Fruit fly (Drosophila melanogaster) whole organism, embryonic: ENCODE measurements around the gene CG14000.

ENCODE experiments used
- Awh ChIP-seq: fragments of 200-800 bp; sonication (Bioruptor generic); IDR thresholded peaks from 2 replicates; pipeline ENCODE4, ENCODE4 v1.3.6; 2022; ENCODE audit warnings: missing biosample characterization, missing genetic modification characterization
- BEAF-32 ChIP-seq: fragments of 200-800 bp; sonication (Bioruptor generic); optimal IDR thresholded peaks from 3 replicates; lab custom pipeline; 2017; ENCODE audit warnings: missing biosample characterization, missing genetic modification characterization, mild to moderate bottlenecking, moderate library complexity, missing genetic modification reagents
- CG10543 ChIP-seq: fragments of 200-800 bp; sonication (Bioruptor generic); optimal IDR thresholded peaks from 3 replicates; lab custom pipeline; 2017; ENCODE audit warnings: missing biosample characterization, mild to moderate bottlenecking, missing genetic modification characterization, moderate library complexity
- CG11085 ChIP-seq: fragments of 200-800 bp; sonication (Bioruptor generic); IDR thresholded peaks from 2 replicates; pipeline ENCODE4 v1.3.6; 2022; ENCODE audit warnings: missing biosample characterization, missing genetic modification characterization
- CG12769 ChIP-seq: fragments of 200-800 bp; sonication (Bioruptor generic); optimal IDR thresholded peaks from 2 replicates; lab custom pipeline; 2019; ENCODE audit warnings: missing biosample characterization, mild to moderate bottlenecking, missing genetic modification characterization, moderate library complexity
- CG14014 ChIP-seq: fragments of 200-800 bp; sonication (Bioruptor generic); IDR thresholded peaks from 2 replicates; pipeline ENCODE4 v1.3.6; 2022; ENCODE audit warnings: missing biosample characterization, missing genetic modification characterization
- CG15696 ChIP-seq: fragments of 200-800 bp; sonication (Bioruptor generic); optimal IDR thresholded peaks from 2 replicates; lab custom pipeline; 2019; ENCODE audit warnings: missing biosample characterization, mild to moderate bottlenecking, missing genetic modification characterization, moderate library complexity
- CG17912 ChIP-seq: fragments of 200-800 bp; sonication (Bioruptor generic); optimal IDR thresholded peaks from 2 replicates; lab custom pipeline; 2018; ENCODE audit warnings: missing biosample characterization, mild to moderate bottlenecking, missing genetic modification characterization
- CG1792 ChIP-seq: fragments of 200-800 bp; sonication (Bioruptor generic); optimal IDR thresholded peaks from 2 replicates; lab custom pipeline; 2016; ENCODE audit warnings: missing biosample characterization, missing genetic modification characterization
- CG2199 ChIP-seq: fragments of 200-800 bp; sonication (Bioruptor generic); IDR thresholded peaks from 3 replicates; pipeline ENCODE4 v1.3.6; 2022; ENCODE audit warnings: missing biosample characterization, missing genetic modification characterization
- CG31441 ChIP-seq: fragments of 200-800 bp; sonication (Bioruptor generic); IDR thresholded peaks from 2 replicates; pipeline ENCODE4 v1.3.6; 2022; ENCODE audit warnings: missing biosample characterization, missing genetic modification characterization
- CG7357 ChIP-seq: fragments of 200-800 bp; sonication (Bioruptor generic); IDR thresholded peaks from 3 replicates; pipeline ENCODE4 v1.3.6; 2022; ENCODE audit warnings: missing biosample characterization, missing genetic modification characterization
- CG7839 ChIP-seq: fragments of 200-800 bp; sonication (Bioruptor generic); optimal IDR thresholded peaks from 3 replicates; lab custom pipeline; 2018; ENCODE audit warnings: missing biosample characterization, mild to moderate bottlenecking, missing genetic modification characterization, moderate library complexity
- CG8478 ChIP-seq: fragments of >200 bp; optimal IDR thresholded peaks from 2 replicates; lab custom pipeline; 2018
- CG8765 ChIP-seq: fragments of 200-800 bp; sonication (Bioruptor generic); IDR thresholded peaks from 2 replicates; pipeline ENCODE4 v1.3.6; 2022; ENCODE audit warnings: missing biosample characterization, missing genetic modification characterization
- CoRest ChIP-seq: fragments of 200-800 bp; sonication (Bioruptor generic); optimal IDR thresholded peaks from 3 replicates; lab custom pipeline; 2018; ENCODE audit warnings: missing biosample characterization, mild to moderate bottlenecking, missing genetic modification characterization, moderate library complexity
- D19B ChIP-seq: fragments of 200-800 bp; sonication (Bioruptor generic); optimal IDR thresholded peaks from 2 replicates; lab custom pipeline; 2017; ENCODE audit warnings: missing biosample characterization, mild to moderate bottlenecking, missing genetic modification characterization
- Dll ChIP-seq: fragments of 200-800 bp; sonication (Bioruptor generic); IDR thresholded peaks from 4 replicates; pipeline ENCODE4 v1.3.6; 2022; ENCODE audit warnings: missing biosample characterization, missing genetic modification characterization; ENCODE audit not compliant: partially characterized antibody
- H2.0 ChIP-seq: fragments of 200-800 bp; sonication (Bioruptor generic); IDR thresholded peaks from 2 replicates; pipeline ENCODE4 v1.3.6; 2022; ENCODE audit warnings: missing biosample characterization, missing genetic modification characterization
- HHEX ChIP-seq: fragments of 200-800 bp; sonication (Bioruptor generic); optimal IDR thresholded peaks from 3 replicates; lab custom pipeline; 2017; ENCODE audit warnings: missing biosample characterization, mild to moderate bottlenecking, missing genetic modification characterization, missing genetic modification reagents
- HLH54F ChIP-seq: fragments of 200-800 bp; sonication (Bioruptor generic); optimal IDR thresholded peaks from 3 replicates; lab custom pipeline; 2016; ENCODE audit warnings: missing biosample characterization, missing genetic modification characterization
- Hr78 ChIP-seq, 2 experiments: fragments of 200-800 bp in 1 of 2; fragments of >200 bp in 1 of 2; sonication (Bioruptor generic) in 1 of 2; optimal IDR thresholded peaks; 2 replicates each; lab custom pipeline; 2017 to 2019; ENCODE audit warnings: missing biosample characterization in 2 of 2, missing genetic modification characterization in 2 of 2, mild to moderate bottlenecking in 1 of 2, moderate library complexity in 1 of 2
- Kr ChIP-seq: fragments of 200-800 bp; sonication (Bioruptor generic); optimal IDR thresholded peaks from 2 replicates; lab custom pipeline; 2017; ENCODE audit warnings: missing biosample characterization, mild to moderate bottlenecking, missing genetic modification characterization
- Med ChIP-seq: fragments of 200-800 bp; sonication (Bioruptor generic); peaks from one replicate; lab custom pipeline; 2016; ENCODE audit warnings: missing biosample characterization, missing genetic modification characterization, mild to moderate bottlenecking, inconsistent platforms, moderate library complexity
- Opbp ChIP-seq: fragments of 200-800 bp; sonication (Bioruptor generic); IDR thresholded peaks from 3 replicates; pipeline ENCODE4 v1.3.6; 2022; ENCODE audit warnings: missing biosample characterization, missing genetic modification characterization; ENCODE audit not compliant: partially characterized antibody
- Side ChIP-seq: fragments of 200-800 bp; sonication (Bioruptor generic); optimal IDR thresholded peaks from 2 replicates; lab custom pipeline; 2016; ENCODE audit warnings: missing biosample characterization, missing genetic modification characterization
- Sin3A ChIP-seq: fragments of >200 bp; optimal IDR thresholded peaks from 2 replicates; lab custom pipeline; 2018
- abd-A ChIP-seq: fragments of 200-800 bp; sonication (Bioruptor generic); optimal IDR thresholded peaks from 3 replicates; lab custom pipeline; 2019; ENCODE audit warnings: missing biosample characterization, mild to moderate bottlenecking, missing genetic modification characterization, moderate library complexity
- al ChIP-seq: fragments of 200-800 bp; sonication (Bioruptor generic); IDR thresholded peaks from 2 replicates; pipeline ENCODE4 v1.3.6; 2022; ENCODE audit warnings: missing biosample characterization, missing genetic modification characterization
- bsh ChIP-seq, 2 experiments: fragments of 200-800 bp; sonication (Bioruptor generic); optimal IDR thresholded peaks; 2 replicates each; lab custom pipeline; 2017 to 2018; ENCODE audit warnings: mild to moderate bottlenecking in 2 of 2, missing biosample characterization in 2 of 2, missing genetic modification characterization in 2 of 2, moderate library complexity in 1 of 2
- caup ChIP-seq: fragments of 200-800 bp; sonication (Bioruptor generic); optimal IDR thresholded peaks from 3 replicates; lab custom pipeline; 2017; ENCODE audit warnings: missing biosample characterization, mild to moderate bottlenecking, missing genetic modification characterization, moderate library complexity; ENCODE audit not compliant: severe bottlenecking
- cg ChIP-seq: fragments of 200-800 bp; sonication (Bioruptor generic); optimal IDR thresholded peaks from 3 replicates; lab custom pipeline; 2019; ENCODE audit warnings: missing biosample characterization, mild to moderate bottlenecking, missing genetic modification characterization, moderate library complexity
- chif ChIP-seq, 2 experiments: fragments of 200-800 bp; sonication (Bioruptor generic); optimal IDR thresholded peaks; 3 replicates each; lab custom pipeline; 2016; ENCODE audit warnings: missing biosample characterization in 2 of 2, missing genetic modification characterization in 2 of 2
- da ChIP-seq: fragments of 200-800 bp; sonication (Bioruptor generic); optimal IDR thresholded peaks from 2 replicates; lab custom pipeline; 2016; ENCODE audit warnings: missing biosample characterization, missing genetic modification characterization
- gce ChIP-seq: fragments of 200-800 bp; sonication (Bioruptor generic); IDR thresholded peaks from 3 replicates; pipeline ENCODE4 v1.3.6; 2022; ENCODE audit warnings: missing biosample characterization, missing genetic modification characterization
- grn ChIP-seq: fragments of 200-800 bp; sonication (Bioruptor generic); optimal IDR thresholded peaks from 3 replicates; lab custom pipeline; 2017; ENCODE audit warnings: missing biosample characterization, missing genetic modification characterization
- gro ChIP-seq: fragments of 200-800 bp; sonication (Bioruptor generic); optimal IDR thresholded peaks from 2 replicates; lab custom pipeline; 2016; ENCODE audit warnings: missing biosample characterization, missing genetic modification characterization
- her ChIP-seq: fragments of 200-800 bp; sonication (Bioruptor generic); optimal IDR thresholded peaks from 2 replicates; lab custom pipeline; 2016; ENCODE audit warnings: missing biosample characterization, missing genetic modification characterization
- jigr1 ChIP-seq: fragments of 200-800 bp; sonication (Bioruptor generic); IDR thresholded peaks from 3 replicates; pipeline ENCODE4 v1.3.6; 2022; ENCODE audit warnings: missing biosample characterization, missing genetic modification characterization
- onecut ChIP-seq: fragments of 200-800 bp; sonication (Bioruptor generic); IDR thresholded peaks from 2 replicates; pipeline ENCODE4 v1.3.6; 2022; ENCODE audit warnings: missing biosample characterization, missing genetic modification characterization
- pb ChIP-seq: fragments of 200-800 bp; sonication (Bioruptor generic); optimal IDR thresholded peaks from 3 replicates; lab custom pipeline; 2016; ENCODE audit warnings: missing biosample characterization, missing genetic modification characterization
- pho ChIP-seq: fragments of 200-800 bp; sonication (Bioruptor generic); optimal IDR thresholded peaks from 2 replicates; lab custom pipeline; 2016; ENCODE audit warnings: missing biosample characterization, missing genetic modification characterization
- scrt ChIP-seq: fragments of 200-800 bp; sonication (Bioruptor generic); optimal IDR thresholded peaks from 2 replicates; lab custom pipeline; 2018; ENCODE audit warnings: missing biosample characterization, mild to moderate bottlenecking, missing genetic modification characterization, moderate library complexity
- sd ChIP-seq: fragments of 200-800 bp; sonication (Bioruptor generic); optimal IDR thresholded peaks from 3 replicates; lab custom pipeline; 2018; ENCODE audit warnings: missing biosample characterization, mild to moderate bottlenecking, missing genetic modification characterization, moderate library complexity
- so ChIP-seq: fragments of 200-800 bp; sonication (Bioruptor generic); IDR thresholded peaks from 3 replicates; pipeline ENCODE4 v1.3.6; 2022; ENCODE audit warnings: missing biosample characterization, missing genetic modification characterization
- sug ChIP-seq: fragments of 200-800 bp; optimal IDR thresholded peaks from 2 replicates; lab custom pipeline; 2019; ENCODE audit warnings: missing biosample characterization, mild to moderate bottlenecking, missing genetic modification characterization, moderate library complexity
- vvl ChIP-seq: fragments of 200-800 bp; sonication (Bioruptor generic); IDR thresholded peaks from 2 replicates; pipeline ENCODE4 v1.3.6; 2022; ENCODE audit warnings: missing biosample characterization, missing genetic modification characterization
- zfh1 ChIP-seq: fragments of 200-800 bp; sonication (Bioruptor generic); IDR thresholded peaks from 3 replicates; pipeline ENCODE4 v1.3.6; 2022; ENCODE audit warnings: missing biosample characterization, missing genetic modification characterization

Gene CG14000

DNA sequence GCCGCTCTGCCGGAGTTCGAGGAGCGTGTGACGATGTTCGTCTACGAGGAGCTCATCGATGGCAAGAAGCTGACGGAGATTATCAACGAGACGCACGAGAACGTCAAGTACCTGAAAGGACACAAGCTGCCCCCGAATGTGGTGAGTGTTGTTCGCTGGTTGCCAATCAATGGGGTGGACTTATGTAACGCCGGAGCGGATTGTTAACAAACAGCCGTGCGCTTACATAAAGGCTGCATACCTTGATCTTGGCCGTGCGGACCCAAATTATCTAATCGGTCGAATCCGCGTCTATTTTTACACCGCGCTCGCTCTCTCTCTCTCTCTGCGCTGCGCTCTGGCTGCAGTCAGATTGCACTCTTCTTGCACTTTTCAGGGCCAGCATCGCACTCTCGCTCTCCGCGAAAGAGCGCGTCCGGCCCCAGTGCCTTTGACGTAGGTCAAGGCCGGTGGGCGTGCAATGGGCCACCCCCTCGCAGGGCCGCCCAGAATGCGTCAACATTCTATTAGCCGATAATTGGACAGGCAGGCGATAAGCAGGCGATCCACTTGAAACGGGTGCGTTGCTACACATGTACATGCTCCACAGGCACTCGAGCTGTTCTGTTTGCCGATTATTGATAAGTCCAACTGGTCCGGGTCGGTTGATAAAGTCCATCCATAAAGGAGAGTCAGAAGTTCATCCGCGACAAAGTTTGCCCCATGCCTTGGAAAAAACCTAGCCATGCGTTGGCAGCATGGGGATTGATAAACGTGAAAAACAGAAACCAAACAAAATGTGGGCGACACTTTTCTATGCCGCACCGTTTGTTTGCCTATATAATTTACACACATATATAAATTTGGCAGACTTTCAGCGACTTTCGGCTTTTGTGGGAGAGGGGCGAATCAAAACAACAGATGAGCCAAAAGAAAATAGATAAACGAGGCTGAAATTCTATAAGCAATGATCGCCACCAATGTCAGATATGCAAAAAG lies 34.5 kb upstream of the CG14000 start (continued):
- TF ChIP-seq Awh (no peak), HHEX (GFP tag; lab: Kevin White, UChicago) (no peak), H2.0 (GFP tag; lab: Robert Waterston, UW) (peak; percentile 45), D19B (GFP tag; lab: Kevin White, UChicago) (no peak), CG11085 (no peak), CG14014 (GFP tag; lab: Robert Waterston, UW) (0 out of 2 replicates have a peak, but pooled peaks have one; percentile 5), pb (GFP tag; lab: Kevin White, UChicago) (no peak), bsh (GFP tag; optimal IDR thresholded peaks at IDR 0.05; lab: Kevin White, UChicago) (peak in 1 of 2 experiments; percentile 23), CG12769 (tag; lab: Kevin White, UChicago) (peak; percentile 57), BEAF-32 (GFP tag; lab: Kevin White, UChicago) (no peak), abd-A (tag; lab: Kevin White, UChicago) (no peak), gce (GFP tag; lab: Robert Waterston, UW) (no peak), onecut (peak; percentile 18; the same call in 1 of the 2 replicates), sd (peak; percentile 86), Dll (peak; percentile 50; the same call in 2 of the 4 replicates), zfh1 (GFP tag; lab: Robert Waterston, UW) (0 out of 3 replicates have a peak, but pooled peaks have one; percentile 34), HLH54F (no peak), Opbp (GFP tag; lab: Robert Waterston, UW) (peak; percentile 31; the same call in 1 of the 3 replicates), grn (GFP tag; lab: Kevin White, UChicago) (peak; percentile 97), Sin3A (no peak), caup (peak; percentile 39), CG10543 (GFP tag; lab: Kevin White, UChicago) (peak; percentile 38), CG8765 (GFP tag; lab: Robert Waterston, UW) (no peak), Side (no peak), CoRest (no peak), CG1792 (GFP tag; lab: Kevin White, UChicago) (peak; percentile 9), sug (tag; lab: Kevin White, UChicago) (peak; percentile 97), Hr78 (GFP tag; optimal IDR thresholded peaks at IDR 0.05; lab: Kevin White, UChicago) (peak in 1 of 2 experiments; percentile 99), CG31441 (no peak), Med (peak; percentile 82), CG8478 (lab: Kevin White, UChicago) (no peak), vvl (no peak; the same call in 1 of the 2 replicates), al (GFP tag; lab: Robert Waterston, UW) (no peak), da (no peak), so (GFP tag; lab: Robert Waterston, UW) (peak; percentile 42; the same call in 1 of the 3 replicates), her (no peak), Kr (GFP tag; lab: Kevin White, UChicago) (peak; percentile 7), CG7839 (tag; lab: Kevin White, UChicago) (no peak), gro (GFP tag; lab: Kevin White, UChicago) (peak; percentile 67), CG15696 (no peak), chif (GFP tag; optimal IDR thresholded peaks at IDR 0.05; lab: Kevin White, UChicago) (no peak), CG2199 (no peak), CG17912 (GFP tag; lab: Kevin White, UChicago) (peak; percentile 33), pho (GFP tag; lab: Kevin White, UChicago) (no peak), cg (no peak), jigr1 (GFP tag; lab: Robert Waterston, UW) (no peak), CG7357 (GFP tag; lab: Robert Waterston, UW) (no peak), scrt (no peak)
